Fruit fly (Drosophila melanogaster): Measurements from ENCODE around the gene CG32486.
A peak's percentile ranks its signal among the peaks of the same experiment; 100 is the strongest.

The CG32486 gene

dm6 chr3L:3070274-3071204, at the start of gene CG32486, which contains the start of gene PAN3 (continued):
- TF ChIP-seq CG12391 (tag; optimal IDR thresholded peaks at IDR 0.05), result peak; percentile 76
- peak; percentile 23 for TF ChIP-seq cwo (GFP tag; optimal IDR thresholded peaks at IDR 0.05)
- TF ChIP-seq Tbp (GFP tag; optimal IDR thresholded peaks at IDR 0.05), result no peak
- TF ChIP-seq CG11093 (GFP tag; IDR thresholded peaks at IDR 0.05), result no peak
- TF ChIP-seq CG2202 (tag; optimal IDR thresholded peaks at IDR 0.05), result peak; percentile 31
- TF ChIP-seq fd96Cb (tag; optimal IDR thresholded peaks at IDR 0.05), result no peak
- peak; percentile 66 for TF ChIP-seq CG32532 (GFP tag; IDR thresholded peaks at IDR 0.05)
- peak; percentile 11 for TF ChIP-seq Sox102F (GFP tag; optimal IDR thresholded peaks at IDR 0.05)
- peak; percentile 97 for TF ChIP-seq crol (GFP tag; IDR thresholded peaks at IDR 0.05)
- peak; percentile 42 for TF ChIP-seq CG2678 (tag; optimal IDR thresholded peaks at IDR 0.05)
- peak; percentile 72 for TF ChIP-seq CG8290 (GFP tag; optimal IDR thresholded peaks at IDR 0.05)
- TF ChIP-seq CG8290 (tag; optimal IDR thresholded peaks at IDR 0.05), result peak in 1 of 2 experiments; percentile 85
- peak; percentile 89 for TF ChIP-seq unc-4 (GFP tag; IDR thresholded peaks at IDR 0.05; ENCODE audit: partially characterized antibody)
- TF ChIP-seq zf30C (GFP tag; optimal IDR thresholded peaks at IDR 0.05), result peak; percentile 34
- peak; percentile 31 for TF ChIP-seq CG9817 (tag; optimal IDR thresholded peaks at IDR 0.05)
- TF ChIP-seq bsh (GFP tag; optimal IDR thresholded peaks at IDR 0.05), result peak in 1 of 2 experiments; percentile 14
- TF ChIP-seq cato (GFP tag; optimal IDR thresholded peaks at IDR 0.05; ENCODE audit: borderline replicate concordance), result no peak
- no peak for TF ChIP-seq gt (GFP tag; IDR thresholded peaks at IDR 0.05)
- peak; percentile 26 for TF ChIP-seq ems (GFP tag; optimal IDR thresholded peaks at IDR 0.05)
- no peak for TF ChIP-seq nerfin-2 (GFP tag; IDR thresholded peaks at IDR 0.05; ENCODE audit: partially characterized antibody)
- TF ChIP-seq CG11723 (GFP tag; optimal IDR thresholded peaks at IDR 0.05), result peak; percentile 4
- no peak for TF ChIP-seq CG1792 (GFP tag; optimal IDR thresholded peaks at IDR 0.05)
- TF ChIP-seq ftz-f1 (GFP tag; optimal IDR thresholded peaks at IDR 0.05), result peak; percentile 77
- TF ChIP-seq tio (GFP tag; optimal IDR thresholded peaks at IDR 0.05), result no peak
- TF ChIP-seq CG11398 (GFP tag; optimal IDR thresholded peaks at IDR 0.05), result no peak
- peak; percentile 40 for TF ChIP-seq cad (GFP tag; optimal IDR thresholded peaks at IDR 0.05)
- TF ChIP-seq CG12659 (GFP tag; optimal IDR thresholded peaks at IDR 0.05), result peak; percentile 93
- TF ChIP-seq NfI (GFP tag; optimal IDR thresholded peaks at IDR 0.05), result peak; percentile 45
- peak; percentile 17 for TF ChIP-seq CG15696 (tag; optimal IDR thresholded peaks at IDR 0.05)
- peak; percentile 37 for TF ChIP-seq CG13296 (GFP tag; optimal IDR thresholded peaks at IDR 0.05)
- TF ChIP-seq pb (GFP tag; optimal IDR thresholded peaks at IDR 0.05), result no peak
- TF ChIP-seq tll (GFP tag; optimal IDR thresholded peaks at IDR 0.05), result peak in 1 of 2 experiments; percentile 1
- TF ChIP-seq Ptx1 (GFP tag; IDR thresholded peaks at IDR 0.05), result no peak
- peak; percentile 11 for TF ChIP-seq CG4328 (GFP tag; optimal IDR thresholded peaks at IDR 0.05)
- TF ChIP-seq CG14860 (GFP tag; IDR thresholded peaks at IDR 0.05; ENCODE audit: partially characterized antibody), result peak; percentile 62
- peak; percentile 39; the same call in 1 of the 3 replicates for TF ChIP-seq otp (GFP tag; IDR thresholded peaks at IDR 0.05)
- peak; percentile 57 for TF ChIP-seq vfl (GFP tag; optimal IDR thresholded peaks at IDR 0.05)
- TF ChIP-seq CG34422 (GFP tag; IDR thresholded peaks at IDR 0.05), result peak; percentile 87
- no peak for TF ChIP-seq Ada2b (GFP tag; IDR thresholded peaks at IDR 0.05)
- 0 out of 3 replicates have a peak, but pooled peaks have one; percentile 31 for TF ChIP-seq mld (GFP tag; IDR thresholded peaks at IDR 0.05; ENCODE audit: partially characterized antibody)
- TF ChIP-seq sc (optimal IDR thresholded peaks at IDR 0.05), result no peak
- no peak for TF ChIP-seq sc (GFP tag; optimal IDR thresholded peaks at IDR 0.05)
- TF ChIP-seq gcm (GFP tag; optimal IDR thresholded peaks at IDR 0.05), result peak; percentile 82
- TF ChIP-seq CG8359 (GFP tag; optimal IDR thresholded peaks at IDR 0.05; ENCODE audit: borderline replicate concordance), result no peak
- peak; percentile 55 for TF ChIP-seq Deaf1 (tag; optimal IDR thresholded peaks at IDR 0.05)
- TF ChIP-seq eve (GFP tag; optimal IDR thresholded peaks at IDR 0.05), result no peak
- TF ChIP-seq jigr1 (GFP tag; IDR thresholded peaks at IDR 0.05), result no peak
- peak; percentile 88 for TF ChIP-seq HmgZ (tag; optimal IDR thresholded peaks at IDR 0.05)

Measured in whole organism, embryonic.